Fruit fly (Drosophila melanogaster) whole organism, embryonic: ENCODE data around the gene CG7548.

Source experiments
- Ada2b ChIP-seq: fragments of 200-800 bp; sonication (Bioruptor generic); IDR thresholded peaks from 2 replicates; pipeline ENCODE4 v1.3.6; 2022; ENCODE audit warnings: missing biosample characterization, missing genetic modification characterization
- Atf6 ChIP-seq: fragments of 200-800 bp; sonication (Bioruptor generic); IDR thresholded peaks from 2 replicates; pipeline ENCODE4 v1.3.6; 2022; ENCODE audit warnings: missing biosample characterization, missing genetic modification characterization
- CG10321 ChIP-seq: fragments of 200-800 bp; sonication (Bioruptor generic); IDR thresholded peaks from 2 replicates; pipeline ENCODE4 v1.3.6; 2022; ENCODE audit warnings: missing biosample characterization, missing genetic modification characterization
- CG12744 ChIP-seq: fragments of 200-800 bp; sonication (Bioruptor generic); optimal IDR thresholded peaks from 2 replicates; lab custom pipeline; 2016; ENCODE audit warnings: missing biosample characterization, missing genetic modification characterization
- CG13624 ChIP-seq: fragments of 200-800 bp; sonication (Bioruptor generic); optimal IDR thresholded peaks from 2 replicates; lab custom pipeline; 2016; ENCODE audit warnings: missing biosample characterization, missing genetic modification characterization
- CG17829 ChIP-seq: fragments of 200-800 bp; optimal IDR thresholded peaks from 2 replicates; lab custom pipeline; 2019; ENCODE audit warnings: missing biosample characterization, mild to moderate bottlenecking, missing genetic modification characterization, moderate library complexity
- CG18476 ChIP-seq: fragments of 200-800 bp; sonication (Bioruptor generic); optimal IDR thresholded peaks from 2 replicates; lab custom pipeline; 2016; ENCODE audit warnings: missing biosample characterization, mild to moderate bottlenecking, missing genetic modification characterization
- CG30403 ChIP-seq: fragments of 200-800 bp; sonication (Bioruptor generic); optimal IDR thresholded peaks from 3 replicates; lab custom pipeline; 2016; ENCODE audit warnings: missing biosample characterization, missing genetic modification characterization
- CG30431 ChIP-seq: fragments of 200-800 bp; sonication (Bioruptor generic); optimal IDR thresholded peaks from 2 replicates; lab custom pipeline; 2017; ENCODE audit warnings: missing biosample characterization, missing genetic modification characterization
- CG8290 ChIP-seq, 3 experiments: fragments of 200-800 bp; sonication (Bioruptor generic); optimal IDR thresholded peaks; 2 replicates each; lab custom pipeline; 2016 to 2019; ENCODE audit warnings: missing biosample characterization in 3 of 3, missing genetic modification characterization in 3 of 3, mild to moderate bottlenecking in 2 of 3, moderate library complexity in 1 of 3
- CG8944 ChIP-seq: fragments of 200-800 bp; sonication (Bioruptor generic); optimal IDR thresholded peaks from 3 replicates; lab custom pipeline; 2016; ENCODE audit warnings: missing biosample characterization, missing genetic modification characterization
- D19A ChIP-seq: fragments of 200-800 bp; optimal IDR thresholded peaks from 3 replicates; lab custom pipeline; 2019; ENCODE audit warnings: missing biosample characterization, mild to moderate bottlenecking, missing genetic modification characterization, moderate library complexity
- H2.0 ChIP-seq: fragments of 200-800 bp; sonication (Bioruptor generic); IDR thresholded peaks from 2 replicates; pipeline ENCODE4 v1.3.6; 2022; ENCODE audit warnings: missing biosample characterization, missing genetic modification characterization
- HHEX ChIP-seq: fragments of 200-800 bp; sonication (Bioruptor generic); optimal IDR thresholded peaks from 3 replicates; lab custom pipeline; 2017; ENCODE audit warnings: missing biosample characterization, mild to moderate bottlenecking, missing genetic modification characterization, missing genetic modification reagents
- HLH3B ChIP-seq: fragments of 200-800 bp; sonication (Bioruptor generic); IDR thresholded peaks from 2 replicates; pipeline ENCODE4 v1.3.6; 2022; ENCODE audit warnings: missing biosample characterization, missing genetic modification characterization
- Hmr ChIP-seq: fragments of 200-800 bp; sonication (Bioruptor generic); optimal IDR thresholded peaks from 3 replicates; lab custom pipeline; 2017; ENCODE audit warnings: mild to moderate bottlenecking, missing biosample characterization, missing genetic modification reagents, missing genetic modification characterization
- Hr39 ChIP-seq: fragments of >200 bp; optimal IDR thresholded peaks from 2 replicates; lab custom pipeline; 2017
- MESR4 ChIP-seq: fragments of 200-800 bp; sonication (Bioruptor generic); optimal IDR thresholded peaks from 2 replicates; lab custom pipeline; 2018; ENCODE audit warnings: missing biosample characterization, mild to moderate bottlenecking, missing genetic modification characterization, moderate library complexity
- Oaz ChIP-seq: fragments of 200-800 bp; sonication (Bioruptor generic); IDR thresholded peaks from 2 replicates; pipeline ENCODE4 v1.3.6; 2022; ENCODE audit warnings: missing biosample characterization, missing genetic modification characterization
- Oli ChIP-seq: fragments of 200-800 bp; sonication (Bioruptor generic); optimal IDR thresholded peaks from 2 replicates; lab custom pipeline; 2018; ENCODE audit warnings: missing biosample characterization, mild to moderate bottlenecking, missing genetic modification characterization, moderate library complexity
- PHDP ChIP-seq: fragments of 200-800 bp; sonication (Bioruptor generic); optimal IDR thresholded peaks from 3 replicates; lab custom pipeline; 2018; ENCODE audit warnings: missing biosample characterization, mild to moderate bottlenecking, missing genetic modification characterization, moderate library complexity
- Sry-β ChIP-seq: fragments of 200-800 bp; sonication (Bioruptor generic); optimal IDR thresholded peaks from 2 replicates; lab custom pipeline; 2018; ENCODE audit warnings: missing biosample characterization, mild to moderate bottlenecking, missing genetic modification characterization, moderate library complexity
- Sry-δ ChIP-seq: fragments of 200-800 bp; sonication (Bioruptor generic); optimal IDR thresholded peaks from 2 replicates; lab custom pipeline; 2016; ENCODE audit warnings: missing biosample characterization, missing genetic modification characterization
- Vsx1 ChIP-seq: fragments of 200-800 bp; sonication (Bioruptor generic); optimal IDR thresholded peaks from 2 replicates; lab custom pipeline; 2017; ENCODE audit warnings: missing biosample characterization, mild to moderate bottlenecking, missing genetic modification characterization, missing genetic modification reagents
- ase ChIP-seq: fragments of 200-800 bp; sonication (Bioruptor generic); IDR thresholded peaks from 3 replicates; pipeline ENCODE4 v1.3.6; 2022; ENCODE audit warnings: missing biosample characterization, missing genetic modification characterization
- ato ChIP-seq: fragments of 200-800 bp; sonication (Bioruptor generic); IDR thresholded peaks from 2 replicates; pipeline ENCODE4 v1.3.6; 2022; ENCODE audit warnings: missing biosample characterization, missing genetic modification characterization; ENCODE audit not compliant: partially characterized antibody
- cad ChIP-seq: fragments of >200 bp; optimal IDR thresholded peaks from 2 replicates; lab custom pipeline; 2017; ENCODE audit warnings: missing biosample characterization, missing genetic modification characterization
- crc ChIP-seq: fragments of 200-800 bp; sonication (Bioruptor generic); optimal IDR thresholded peaks from 2 replicates; lab custom pipeline; 2016; ENCODE audit warnings: missing biosample characterization, missing genetic modification characterization
- crol ChIP-seq: fragments of 200-800 bp; sonication (Bioruptor generic); IDR thresholded peaks from 2 replicates; pipeline ENCODE4 v1.3.6; 2022; ENCODE audit warnings: missing biosample characterization, missing genetic modification characterization
- crp ChIP-seq, 2 experiments: fragments of 200-800 bp; sonication (Bioruptor generic); optimal IDR thresholded peaks; 2 replicates in 1 of 2; 3 replicates in 1 of 2; lab custom pipeline; 2017; ENCODE audit warnings: missing biosample characterization in 2 of 2, missing genetic modification characterization in 2 of 2, mild to moderate bottlenecking in 1 of 2, moderate library complexity in 1 of 2
- cwo ChIP-seq: fragments of 200-800 bp; sonication (Bioruptor generic); optimal IDR thresholded peaks from 3 replicates; lab custom pipeline; 2017; ENCODE audit warnings: missing biosample characterization, missing genetic modification characterization, mild to moderate bottlenecking, moderate library complexity, missing genetic modification reagents
- dm ChIP-seq: fragments of 200-800 bp; sonication (Bioruptor generic); optimal IDR thresholded peaks from 3 replicates; lab custom pipeline; 2016; ENCODE audit warnings: missing biosample characterization, missing genetic modification characterization
- esg ChIP-seq: fragments of 200-800 bp; sonication (Bioruptor generic); conservative IDR thresholded peaks from 2 replicates; pipeline ENCODE4 v1.3.6; 2022; ENCODE audit warnings: missing biosample characterization, missing genetic modification characterization
- exex ChIP-seq: fragments of 200-800 bp; sonication (Bioruptor generic); optimal IDR thresholded peaks from 4 replicates; lab custom pipeline; 2018; ENCODE audit warnings: missing biosample characterization, mild to moderate bottlenecking, missing genetic modification characterization, moderate library complexity
- gsb ChIP-seq: fragments of 200-800 bp; sonication (Bioruptor generic); IDR thresholded peaks from 2 replicates; pipeline ENCODE4 v1.3.6; 2022; ENCODE audit warnings: missing biosample characterization, missing genetic modification characterization
- klu ChIP-seq: fragments of 200-800 bp; sonication (Bioruptor generic); IDR thresholded peaks from 2 replicates; pipeline ENCODE4 v1.3.6; 2022; ENCODE audit warnings: missing biosample characterization, missing genetic modification characterization
- lov ChIP-seq, 2 experiments: fragments of 200-800 bp in 1 of 2; fragments of >200 bp in 1 of 2; sonication (Bioruptor generic) in 1 of 2; IDR thresholded peaks in 1 of 2; optimal IDR thresholded peaks in 1 of 2; 2 replicates in 1 of 2; 3 replicates in 1 of 2; pipeline versions ENCODE4 v1.3.6 to Lab custom; 2017 to 2022; ENCODE audit warnings: missing biosample characterization in 1 of 2, missing genetic modification characterization in 1 of 2
- org-1 ChIP-seq: fragments of 200-800 bp; sonication (Bioruptor generic); optimal IDR thresholded peaks from 2 replicates; lab custom pipeline; 2017; ENCODE audit warnings: missing biosample characterization, missing genetic modification characterization
- peb ChIP-seq: fragments of 200-800 bp; sonication (Bioruptor generic); IDR thresholded peaks from 2 replicates; pipeline ENCODE4 v1.3.6; 2022; ENCODE audit warnings: missing biosample characterization, missing genetic modification characterization
- phol ChIP-seq: fragments of 200-800 bp; sonication (Bioruptor generic); optimal IDR thresholded peaks from 3 replicates; lab custom pipeline; 2018; ENCODE audit warnings: missing biosample characterization, mild to moderate bottlenecking, missing genetic modification characterization, moderate library complexity
- prd ChIP-seq, 3 experiments: fragments of >200 bp in 2 of 3; fragments of 200-800 bp in 1 of 3; sonication (Bioruptor generic) in 1 of 3; optimal IDR thresholded peaks in 2 of 3; IDR thresholded peaks in 1 of 3; 2 replicates in 2 of 3; 3 replicates in 1 of 3; pipeline versions ENCODE4 v1.3.6 to Lab custom; 2017 to 2022; ENCODE audit warnings: missing biosample characterization in 1 of 3, missing genetic modification characterization in 1 of 3
- repo ChIP-seq: fragments of 200-800 bp; sonication (Bioruptor generic); optimal IDR thresholded peaks from 2 replicates; lab custom pipeline; 2016; ENCODE audit warnings: missing biosample characterization, missing genetic modification characterization
- sqz ChIP-seq: fragments of 200-800 bp; sonication (Bioruptor generic); optimal IDR thresholded peaks from 3 replicates; lab custom pipeline; 2018; ENCODE audit warnings: missing biosample characterization, mild to moderate bottlenecking, missing genetic modification characterization
- ssp ChIP-seq: fragments of 200-800 bp; sonication (Bioruptor generic); IDR thresholded peaks from 2 replicates; pipeline ENCODE4 v1.3.6; 2022; ENCODE audit warnings: missing biosample characterization, missing genetic modification characterization
- sug ChIP-seq: fragments of 200-800 bp; optimal IDR thresholded peaks from 2 replicates; lab custom pipeline; 2019; ENCODE audit warnings: missing biosample characterization, mild to moderate bottlenecking, missing genetic modification characterization, moderate library complexity
- tgo ChIP-seq: fragments of 200-800 bp; sonication (Bioruptor generic); IDR thresholded peaks from 3 replicates; pipeline ENCODE4 v1.3.6; 2022; ENCODE audit warnings: missing biosample characterization, missing genetic modification characterization
- usp ChIP-seq: fragments of >200 bp; optimal IDR thresholded peaks from 2 replicates; lab custom pipeline; 2017; ENCODE audit warnings: missing biosample characterization, missing genetic modification characterization
- z ChIP-seq: fragments of 200-800 bp; sonication (Bioruptor generic); IDR thresholded peaks from 3 replicates; pipeline ENCODE4 v1.3.6; 2022; ENCODE audit warnings: missing biosample characterization, missing genetic modification characterization

Gene CG7548

DNA sequence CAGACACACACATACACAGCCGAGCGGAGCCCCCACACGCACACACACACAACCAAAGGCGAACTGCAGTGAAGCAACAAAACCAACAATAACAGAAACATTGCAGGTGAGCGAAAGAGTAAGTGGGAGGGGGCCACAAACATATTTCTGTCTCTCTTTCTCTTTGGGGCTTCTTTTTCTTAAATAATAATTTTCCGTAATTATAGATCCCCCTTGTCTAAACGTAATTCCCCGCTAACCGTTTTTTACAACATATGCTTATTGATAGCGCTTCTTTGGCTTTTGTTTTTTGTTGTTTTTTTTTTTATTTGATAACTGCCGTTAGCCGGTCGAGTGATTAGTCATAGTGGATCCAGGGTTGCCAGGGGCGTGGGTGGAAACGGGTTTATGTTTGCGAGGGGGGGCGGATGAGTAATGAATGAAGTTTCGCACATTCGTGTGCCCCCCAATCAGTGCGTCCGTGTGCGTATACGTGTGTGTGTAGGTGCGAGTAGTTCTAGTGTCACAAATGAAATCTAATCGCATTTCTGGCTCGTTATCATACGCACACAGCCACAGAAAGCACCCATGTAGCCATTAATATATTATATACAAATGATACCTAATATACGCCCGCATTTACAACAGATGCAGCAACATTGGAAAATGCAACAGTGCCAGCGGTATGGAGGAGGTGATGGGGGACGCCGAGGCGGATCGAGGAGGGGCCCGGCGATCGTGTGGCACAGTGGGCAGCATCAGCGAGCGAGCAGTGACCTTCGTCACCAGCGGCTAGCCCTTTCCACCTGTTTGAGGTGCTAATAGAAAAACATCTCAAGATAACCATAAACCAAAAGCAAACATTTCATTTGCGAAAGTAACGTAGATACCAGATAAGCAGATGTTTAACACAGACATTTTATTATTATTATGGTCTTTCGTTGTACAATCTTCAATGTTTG is 23.3 kb upstream of the CG7548 start (continued):
- TF ChIP-seq PHDP: peak; percentile 7
- TF ChIP-seq exex: peak; percentile 79
- peak; percentile 72; the same call in 1 of the 2 replicates for TF ChIP-seq crol (GFP tag; lab: Robert Waterston, UW)
- no peak for TF ChIP-seq lov (optimal IDR thresholded peaks at IDR 0.05; lab: Kevin White, UChicago)
- TF ChIP-seq lov (GFP tag; IDR thresholded peaks at IDR 0.05; lab: Robert Waterston, UW): no peak
- peak; percentile 33 for TF ChIP-seq cwo
- no peak for TF ChIP-seq CG30403
- no peak for TF ChIP-seq klu (GFP tag; lab: Robert Waterston, UW)
- TF ChIP-seq MESR4 (GFP tag; lab: Kevin White, UChicago): peak; percentile 56
- TF ChIP-seq CG13624 (GFP tag; lab: Kevin White, UChicago): no peak
- no peak for TF ChIP-seq Oli (tag; lab: Kevin White, UChicago)
- peak; percentile 35; the same call in 1 of the 2 replicates for TF ChIP-seq Ada2b (GFP tag; lab: Robert Waterston, UW)
- peak; percentile 68 for TF ChIP-seq sqz (GFP tag; lab: Kevin White, UChicago)
- TF ChIP-seq peb: no peak
- no peak for TF ChIP-seq Hr39 (lab: Kevin White, UChicago)
- TF ChIP-seq ato (GFP tag; lab: Robert Waterston, UW): no peak
- no peak for TF ChIP-seq Hmr (GFP tag; lab: Kevin White, UChicago)
- no peak for TF ChIP-seq CG18476 (GFP tag; lab: Kevin White, UChicago)
- no peak for TF ChIP-seq z (GFP tag; lab: Robert Waterston, UW)
- no peak for TF ChIP-seq crp (GFP tag; optimal IDR thresholded peaks at IDR 0.05; lab: Kevin White, UChicago)
- no peak for TF ChIP-seq CG17829 (tag; lab: Kevin White, UChicago)
- TF ChIP-seq esg (GFP tag; lab: Robert Waterston, UW): no peak
- no peak for TF ChIP-seq CG8290 (GFP tag; optimal IDR thresholded peaks at IDR 0.05; lab: Kevin White, UChicago)
- peak in 1 of 2 experiments; percentile 63 for TF ChIP-seq CG8290 (tag; optimal IDR thresholded peaks at IDR 0.05; lab: Kevin White, UChicago)
- no peak for TF ChIP-seq ase
- no peak for TF ChIP-seq HLH3B
- no peak for TF ChIP-seq usp
- no peak for TF ChIP-seq dm (GFP tag; lab: Kevin White, UChicago)
- TF ChIP-seq gsb (GFP tag; lab: Robert Waterston, UW): 0 out of 2 replicates have a peak, but pooled peaks have one; percentile 40
- peak; percentile 2 for TF ChIP-seq phol (tag; lab: Kevin White, UChicago)
- no peak for TF ChIP-seq cad (GFP tag; lab: Kevin White, UChicago)
- no peak for TF ChIP-seq HHEX (GFP tag; lab: Kevin White, UChicago)
- no peak for TF ChIP-seq CG10321 (GFP tag; lab: Robert Waterston, UW)
- no peak for TF ChIP-seq Vsx1 (GFP tag; lab: Kevin White, UChicago)
- TF ChIP-seq CG30431: no peak
- peak; percentile 24; the same call in 1 of the 2 replicates for TF ChIP-seq H2.0 (GFP tag; lab: Robert Waterston, UW)
- TF ChIP-seq sug (tag; lab: Kevin White, UChicago): peak; percentile 97
- TF ChIP-seq ssp (GFP tag; lab: Robert Waterston, UW): no peak
- TF ChIP-seq org-1: peak; percentile 17
- no peak for TF ChIP-seq Sry-δ (GFP tag; lab: Kevin White, UChicago)
- 0 out of 3 replicates have a peak, but pooled peaks have one; percentile 25 for TF ChIP-seq tgo (GFP tag; lab: Robert Waterston, UW)
- TF ChIP-seq Oaz (GFP tag; lab: Robert Waterston, UW): no peak
- TF ChIP-seq Atf6 (GFP tag; lab: Robert Waterston, UW): peak; percentile 47; the same call in 1 of the 2 replicates
- no peak for TF ChIP-seq repo (GFP tag; lab: Kevin White, UChicago)
- no peak for TF ChIP-seq prd (optimal IDR thresholded peaks at IDR 0.05; lab: Kevin White, UChicago)
- TF ChIP-seq prd (GFP tag; IDR thresholded peaks at IDR 0.05; lab: Robert Waterston, UW): no peak
- TF ChIP-seq crc (GFP tag; lab: Kevin White, UChicago): no peak
- no peak for TF ChIP-seq CG12744 (GFP tag; lab: Kevin White, UChicago)
- TF ChIP-seq Sry-β (GFP tag; lab: Kevin White, UChicago): no peak
- no peak for TF ChIP-seq CG8944 (GFP tag; lab: Kevin White, UChicago)
- TF ChIP-seq D19A: no peak
